Fruit fly (Drosophila melanogaster) whole organism, prepupa: ENCODE data around the gene CG14435.

Source experiments
- Gug ChIP-seq: fragments of 200-800 bp; sonication (Bioruptor generic); IDR thresholded peaks from 2 replicates; pipeline ENCODE4 v1.3.6; 2022; ENCODE audit warnings: missing biosample characterization, missing genetic modification characterization
- Hr39 ChIP-seq: fragments of 200-800 bp; sonication (Bioruptor generic); optimal IDR thresholded peaks from 2 replicates; lab custom pipeline; 2016; ENCODE audit warnings: missing biosample characterization, missing genetic modification characterization

DNA sequence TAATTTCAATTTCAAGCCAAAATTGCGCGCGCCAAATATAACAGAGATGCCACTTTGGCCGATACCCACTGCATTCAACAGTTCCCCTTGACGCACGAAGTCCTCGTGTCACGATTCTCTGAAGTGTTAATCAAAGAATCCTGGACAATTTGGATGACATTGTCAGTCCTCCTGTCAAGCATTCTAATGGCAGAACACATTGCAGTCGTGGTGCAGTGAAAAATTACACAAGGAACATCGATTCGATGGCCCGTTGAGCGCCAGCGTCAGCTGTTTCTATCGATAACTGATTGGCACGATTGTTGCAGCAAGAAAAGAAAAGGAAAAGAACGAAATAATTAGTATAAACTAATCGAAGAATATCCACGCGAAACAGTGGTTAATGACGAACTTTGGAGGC lies 19.5 kb downstream of the CG14435 start, which contains the start of gene nonC:
- no peak for TF ChIP-seq Hr39
- TF ChIP-seq Gug (GFP tag; lab: Robert Waterston, UW): no peak
